Fruit fly (Drosophila melanogaster) whole organism, embryonic: ENCODE measurements around the gene CG43248.
A peak's percentile ranks its signal among the peaks of the same experiment; 100 is the strongest.

Source experiments
- Antp ChIP-seq: fragments of 200-800 bp; sonication (Bioruptor generic); optimal IDR thresholded peaks from 3 replicates; lab custom pipeline; 2016; ENCODE audit warnings: missing biosample characterization, missing genetic modification characterization
- B-H2 ChIP-seq: fragments of 200-800 bp; sonication (Bioruptor generic); optimal IDR thresholded peaks from 2 replicates; lab custom pipeline; 2018; ENCODE audit warnings: missing biosample characterization, mild to moderate bottlenecking, missing genetic modification characterization
- CG10267 ChIP-seq: fragments of 200-800 bp; sonication (Bioruptor generic); optimal IDR thresholded peaks from 2 replicates; lab custom pipeline; 2018; ENCODE audit warnings: missing biosample characterization, mild to moderate bottlenecking, missing genetic modification characterization, moderate library complexity
- CG14441 ChIP-seq: fragments of 200-800 bp; sonication (Bioruptor generic); IDR thresholded peaks from 2 replicates; pipeline ENCODE4 v1.3.6; 2022; ENCODE audit warnings: missing biosample characterization, missing genetic modification characterization
- CG14710 ChIP-seq: fragments of 200-800 bp; sonication (Bioruptor generic); optimal IDR thresholded peaks from 3 replicates; lab custom pipeline; 2019; ENCODE audit warnings: missing biosample characterization, mild to moderate bottlenecking, missing genetic modification characterization, moderate library complexity
- CG16813 ChIP-seq: fragments of 200-800 bp; sonication (Bioruptor generic); IDR thresholded peaks from 3 replicates; pipeline ENCODE4 v1.3.6; 2022; ENCODE audit warnings: missing biosample characterization, missing genetic modification characterization; ENCODE audit not compliant: partially characterized antibody
- CG18764 ChIP-seq: fragments of 200-800 bp; sonication (Bioruptor generic); optimal IDR thresholded peaks from 3 replicates; lab custom pipeline; 2016; ENCODE audit warnings: missing biosample characterization, missing genetic modification characterization
- CG30431 ChIP-seq: fragments of 200-800 bp; sonication (Bioruptor generic); optimal IDR thresholded peaks from 2 replicates; lab custom pipeline; 2017; ENCODE audit warnings: missing biosample characterization, missing genetic modification characterization
- CG34224 ChIP-seq: fragments of 200-800 bp; sonication (Bioruptor generic); IDR thresholded peaks from 3 replicates; pipeline ENCODE4 v1.3.6; 2022; ENCODE audit warnings: missing biosample characterization, missing genetic modification characterization; ENCODE audit not compliant: partially characterized antibody
- CG4820 ChIP-seq: fragments of 200-800 bp; sonication (Bioruptor generic); optimal IDR thresholded peaks from 3 replicates; lab custom pipeline; 2016; ENCODE audit warnings: missing biosample characterization, missing genetic modification characterization
- CG6765 ChIP-seq: fragments of 200-800 bp; sonication (Bioruptor generic); optimal IDR thresholded peaks from 3 replicates; lab custom pipeline; 2017; ENCODE audit warnings: missing biosample characterization, mild to moderate bottlenecking, missing genetic modification characterization
- CG7357 ChIP-seq: fragments of 200-800 bp; sonication (Bioruptor generic); IDR thresholded peaks from 3 replicates; pipeline ENCODE4 v1.3.6; 2022; ENCODE audit warnings: missing biosample characterization, missing genetic modification characterization
- CG7928 ChIP-seq: fragments of 200-800 bp; sonication (Bioruptor generic); optimal IDR thresholded peaks from 2 replicates; lab custom pipeline; 2017; ENCODE audit warnings: missing biosample characterization, mild to moderate bottlenecking, missing genetic modification characterization
- CG9437 ChIP-seq: fragments of 200-800 bp; sonication (Bioruptor generic); optimal IDR thresholded peaks from 2 replicates; lab custom pipeline; 2018; ENCODE audit warnings: missing biosample characterization, mild to moderate bottlenecking, missing genetic modification characterization
- CG9932 ChIP-seq: fragments of 200-800 bp; sonication (Bioruptor generic); IDR thresholded peaks from 2 replicates; pipeline ENCODE4 v1.3.6; 2022; ENCODE audit warnings: missing biosample characterization, missing genetic modification characterization
- D19B ChIP-seq: fragments of 200-800 bp; sonication (Bioruptor generic); optimal IDR thresholded peaks from 2 replicates; lab custom pipeline; 2017; ENCODE audit warnings: missing biosample characterization, mild to moderate bottlenecking, missing genetic modification characterization
- Dll ChIP-seq: fragments of 200-800 bp; sonication (Bioruptor generic); IDR thresholded peaks from 4 replicates; pipeline ENCODE4 v1.3.6; 2022; ENCODE audit warnings: missing biosample characterization, missing genetic modification characterization; ENCODE audit not compliant: partially characterized antibody
- Doc2 ChIP-seq: fragments of 200-800 bp; sonication (Bioruptor generic); IDR thresholded peaks from 2 replicates; pipeline ENCODE4 v1.3.6; 2022; ENCODE audit warnings: missing biosample characterization, missing genetic modification characterization
- Dp ChIP-seq: fragments of 200-800 bp; sonication (Bioruptor generic); optimal IDR thresholded peaks from 2 replicates; lab custom pipeline; 2018; ENCODE audit warnings: missing biosample characterization, mild to moderate bottlenecking, missing genetic modification characterization, moderate library complexity
- Ets65A ChIP-seq: fragments of 200-800 bp; sonication (Bioruptor generic); peaks from one replicate; lab custom pipeline; 2016; ENCODE audit warnings: missing biosample characterization, missing genetic modification characterization
- HHEX ChIP-seq: fragments of 200-800 bp; sonication (Bioruptor generic); optimal IDR thresholded peaks from 3 replicates; lab custom pipeline; 2017; ENCODE audit warnings: missing biosample characterization, mild to moderate bottlenecking, missing genetic modification characterization, missing genetic modification reagents
- HmgD ChIP-seq: fragments of 200-800 bp; sonication (Bioruptor generic); optimal IDR thresholded peaks from 3 replicates; lab custom pipeline; 2016; ENCODE audit warnings: missing biosample characterization, missing genetic modification characterization
- MESR4 ChIP-seq: fragments of 200-800 bp; sonication (Bioruptor generic); optimal IDR thresholded peaks from 2 replicates; lab custom pipeline; 2018; ENCODE audit warnings: missing biosample characterization, mild to moderate bottlenecking, missing genetic modification characterization, moderate library complexity
- Myb ChIP-seq: fragments of 200-800 bp; sonication (Bioruptor generic); optimal IDR thresholded peaks from 2 replicates; lab custom pipeline; 2016; ENCODE audit warnings: missing biosample characterization, missing genetic modification characterization
- NC2β ChIP-seq: fragments of 200-800 bp; sonication (Bioruptor generic); optimal IDR thresholded peaks from 2 replicates; lab custom pipeline; 2016; ENCODE audit warnings: missing biosample characterization, missing genetic modification characterization
- Rfx ChIP-seq: fragments of 200-800 bp; sonication (Bioruptor generic); IDR thresholded peaks from 2 replicates; pipeline ENCODE4 v1.3.6; 2022; ENCODE audit warnings: missing biosample characterization, missing genetic modification characterization
- Scr ChIP-seq: fragments of 200-800 bp; sonication (Bioruptor generic); IDR thresholded peaks from 2 replicates; pipeline ENCODE4 v1.3.6; 2022; ENCODE audit warnings: missing biosample characterization, missing genetic modification characterization; ENCODE audit not compliant: partially characterized antibody
- Trl ChIP-seq, 3 experiments: fragments of >200 bp in 2 of 3; fragments of 200-800 bp in 1 of 3; sonication (Bioruptor generic) in 1 of 3; optimal IDR thresholded peaks; 2 replicates in 1 of 3; 3 replicates in 2 of 3; lab custom pipeline; 2016 to 2017; ENCODE audit warnings: missing biosample characterization in 1 of 3, missing genetic modification characterization in 1 of 3
- YL-1 ChIP-seq: fragments of 200-800 bp; sonication (Bioruptor generic); optimal IDR thresholded peaks from 3 replicates; lab custom pipeline; 2017; ENCODE audit warnings: missing biosample characterization, mild to moderate bottlenecking, missing genetic modification characterization
- amos ChIP-seq: fragments of 200-800 bp; sonication (Bioruptor generic); IDR thresholded peaks from 2 replicates; pipeline ENCODE4 v1.3.6; 2022; ENCODE audit warnings: missing biosample characterization, missing genetic modification characterization; ENCODE audit not compliant: partially characterized antibody
- cg ChIP-seq: fragments of 200-800 bp; sonication (Bioruptor generic); optimal IDR thresholded peaks from 3 replicates; lab custom pipeline; 2019; ENCODE audit warnings: missing biosample characterization, mild to moderate bottlenecking, missing genetic modification characterization, moderate library complexity
- ci ChIP-seq: fragments of 200-800 bp; sonication (Bioruptor generic); IDR thresholded peaks from 3 replicates; pipeline ENCODE4 v1.3.6; 2022; ENCODE audit warnings: missing biosample characterization, missing genetic modification characterization
- gfzf ChIP-seq: fragments of 200-800 bp; sonication (Bioruptor generic); optimal IDR thresholded peaks from 2 replicates; lab custom pipeline; 2016; ENCODE audit warnings: missing biosample characterization, mild to moderate bottlenecking, missing genetic modification characterization, moderate library complexity
- grau ChIP-seq: fragments of 200-800 bp; optimal IDR thresholded peaks from 3 replicates; lab custom pipeline; 2019; ENCODE audit warnings: missing biosample characterization, mild to moderate bottlenecking, missing genetic modification characterization, moderate library complexity
- ham ChIP-seq: fragments of 200-800 bp; sonication (Bioruptor generic); IDR thresholded peaks from 2 replicates; pipeline ENCODE4 v1.3.6; 2022; ENCODE audit warnings: missing biosample characterization, missing genetic modification characterization
- hbn ChIP-seq: fragments of 200-800 bp; sonication (Bioruptor generic); IDR thresholded peaks from 2 replicates; pipeline ENCODE4 v1.3.6; 2022; ENCODE audit warnings: missing biosample characterization, missing genetic modification characterization; ENCODE audit not compliant: partially characterized antibody
- her ChIP-seq: fragments of 200-800 bp; sonication (Bioruptor generic); optimal IDR thresholded peaks from 2 replicates; lab custom pipeline; 2016; ENCODE audit warnings: missing biosample characterization, missing genetic modification characterization
- insv ChIP-seq, 2 experiments: fragments of 200-800 bp; sonication (Bioruptor generic); optimal IDR thresholded peaks; 3 replicates each; lab custom pipeline; 2016 to 2018; ENCODE audit warnings: missing biosample characterization in 2 of 2, missing genetic modification characterization in 2 of 2
- ken ChIP-seq: fragments of 200-800 bp; sonication (Bioruptor generic); IDR thresholded peaks from 3 replicates; pipeline ENCODE4 v1.3.6; 2022; ENCODE audit warnings: missing biosample characterization, missing genetic modification characterization
- lilli ChIP-seq: fragments of 200-800 bp; sonication (Bioruptor generic); optimal IDR thresholded peaks from 3 replicates; lab custom pipeline; 2016; ENCODE audit warnings: missing biosample characterization, missing genetic modification characterization
- nmo ChIP-seq: fragments of 200-800 bp; sonication (Bioruptor generic); optimal IDR thresholded peaks from 2 replicates; lab custom pipeline; 2018; ENCODE audit warnings: missing biosample characterization, mild to moderate bottlenecking, missing genetic modification characterization, moderate library complexity
- onecut ChIP-seq: fragments of 200-800 bp; sonication (Bioruptor generic); IDR thresholded peaks from 2 replicates; pipeline ENCODE4 v1.3.6; 2022; ENCODE audit warnings: missing biosample characterization, missing genetic modification characterization
- p53 ChIP-seq: fragments of 200-800 bp; sonication (Bioruptor generic); optimal IDR thresholded peaks from 2 replicates; lab custom pipeline; 2016; ENCODE audit warnings: missing biosample characterization, missing genetic modification characterization
- pnt ChIP-seq: fragments of 200-800 bp; sonication (Bioruptor generic); optimal IDR thresholded peaks from 3 replicates; lab custom pipeline; 2016; ENCODE audit warnings: missing biosample characterization, missing genetic modification characterization
- psq ChIP-seq: fragments of 200-800 bp; sonication (Bioruptor generic); optimal IDR thresholded peaks from 2 replicates; lab custom pipeline; 2017; ENCODE audit warnings: missing biosample characterization, missing genetic modification characterization
- pzg ChIP-seq: fragments of 200-800 bp; sonication (Bioruptor generic); optimal IDR thresholded peaks from 3 replicates; lab custom pipeline; 2018; ENCODE audit warnings: missing biosample characterization, mild to moderate bottlenecking, missing genetic modification characterization, moderate library complexity
- shn ChIP-seq: fragments of 200-800 bp; sonication (Bioruptor generic); optimal IDR thresholded peaks from 3 replicates; lab custom pipeline; 2016; ENCODE audit warnings: missing biosample characterization, missing genetic modification characterization
- slbo ChIP-seq: fragments of 200-800 bp; sonication (Bioruptor generic); IDR thresholded peaks from 2 replicates; pipeline ENCODE4 v1.3.6; 2022; ENCODE audit warnings: missing biosample characterization, missing genetic modification characterization
- zfh2 ChIP-seq: fragments of 200-800 bp; sonication (Bioruptor generic); optimal IDR thresholded peaks from 2 replicates; lab custom pipeline; 2016; ENCODE audit warnings: missing biosample characterization, missing genetic modification characterization

The CG43248 gene

dm6 chr3L:15565829-15566433 is 34.7 kb upstream of the CG43248 start, which contains the start of gene dop (continued):
- peak; percentile 20 for TF ChIP-seq CG4820 (GFP tag; lab: Kevin White, UChicago)
- TF ChIP-seq gfzf (GFP tag; lab: Kevin White, UChicago): peak; percentile 72
- no peak for TF ChIP-seq CG7357 (GFP tag; lab: Robert Waterston, UW)
- peak; percentile 58 for TF ChIP-seq CG34224 (GFP tag; lab: Robert Waterston, UW)
- peak; percentile 72 for TF ChIP-seq Dll (GFP tag; lab: Robert Waterston, UW)
- peak; percentile 71 for TF ChIP-seq lilli (GFP tag; lab: Kevin White, UChicago)
- TF ChIP-seq HmgD (GFP tag; lab: Kevin White, UChicago): peak; percentile 55
- peak; percentile 2 for TF ChIP-seq grau
- TF ChIP-seq CG14710 (tag; lab: Kevin White, UChicago): peak; percentile 61
- TF ChIP-seq D19B (GFP tag; lab: Kevin White, UChicago): peak; percentile 78
- peak; percentile 85 for TF ChIP-seq Dp (GFP tag; lab: Kevin White, UChicago)
- peak; percentile 71 for TF ChIP-seq Scr (GFP tag; lab: Robert Waterston, UW)
- peak; percentile 67 for TF ChIP-seq onecut (GFP tag; lab: Robert Waterston, UW)
- peak; percentile 62 for TF ChIP-seq CG9932 (GFP tag; lab: Robert Waterston, UW)
- peak; percentile 35 for TF ChIP-seq her (GFP tag; lab: Kevin White, UChicago)
- TF ChIP-seq YL-1 (GFP tag; lab: Kevin White, UChicago): peak; percentile 24
- TF ChIP-seq slbo (GFP tag; lab: Robert Waterston, UW): peak; percentile 34; the same call in 1 of the 2 replicates
- peak; percentile 84 for TF ChIP-seq MESR4 (GFP tag; lab: Kevin White, UChicago)
- peak; percentile 13 for TF ChIP-seq CG18764
- TF ChIP-seq HHEX: no peak
- no peak for TF ChIP-seq CG7928 (GFP tag; lab: Kevin White, UChicago)
- no peak for TF ChIP-seq psq (GFP tag; lab: Kevin White, UChicago)
- TF ChIP-seq p53 (GFP tag; lab: Kevin White, UChicago): peak; percentile 9
- TF ChIP-seq hbn (GFP tag; lab: Robert Waterston, UW): peak; percentile 54; the same call in 1 of the 2 replicates
- TF ChIP-seq pnt: peak; percentile 29
- TF ChIP-seq pzg (GFP tag; lab: Kevin White, UChicago): peak; percentile 80
- peak; percentile 42 for TF ChIP-seq shn (GFP tag; lab: Kevin White, UChicago)
- no peak for TF ChIP-seq Trl (optimal IDR thresholded peaks at IDR 0.05; lab: Kevin White, UChicago)
- TF ChIP-seq Trl (GFP tag; optimal IDR thresholded peaks at IDR 0.05; lab: Kevin White, UChicago): peak; percentile 15
- TF ChIP-seq CG30431: no peak
- peak; percentile 30 for TF ChIP-seq nmo
- peak; percentile 92 for TF ChIP-seq Ets65A (GFP tag; lab: Kevin White, UChicago)
- TF ChIP-seq CG14441 (GFP tag; lab: Robert Waterston, UW): no peak
- TF ChIP-seq Doc2 (GFP tag; lab: Robert Waterston, UW): no peak
- no peak for TF ChIP-seq insv (GFP tag; optimal IDR thresholded peaks at IDR 0.05; lab: Kevin White, UChicago)
- peak; percentile 13 for TF ChIP-seq NC2β
- peak; percentile 97 for TF ChIP-seq cg (GFP tag; lab: Kevin White, UChicago)
- TF ChIP-seq ken (GFP tag; lab: Robert Waterston, UW): no peak
- TF ChIP-seq zfh2 (GFP tag; lab: Kevin White, UChicago): peak; percentile 44
- no peak for TF ChIP-seq CG9437 (GFP tag; lab: Kevin White, UChicago)
- TF ChIP-seq CG6765 (GFP tag; lab: Kevin White, UChicago): no peak
- no peak for TF ChIP-seq ham (GFP tag; lab: Robert Waterston, UW)
- TF ChIP-seq CG16813: peak; percentile 66
- peak; percentile 49 for TF ChIP-seq Myb
- TF ChIP-seq CG10267 (tag; lab: Kevin White, UChicago): peak; percentile 54
- TF ChIP-seq amos (GFP tag; lab: Robert Waterston, UW): peak; percentile 72; the same call in 1 of the 2 replicates
- peak; percentile 30; the same call in 1 of the 3 replicates for TF ChIP-seq ci
- peak; percentile 46 for TF ChIP-seq Rfx (GFP tag; lab: Robert Waterston, UW)
- peak; percentile 58 for TF ChIP-seq B-H2 (GFP tag; lab: Kevin White, UChicago)
- TF ChIP-seq Antp (GFP tag; lab: Kevin White, UChicago): peak; percentile 29
